Worm (Caenorhabditis elegans): Measurements from ENCODE around the gene abi-1.

The abi-1 gene

ce11 chrIII:5692690-5693089 lies at the start of gene abi-1, which contains the start of gene arle-14:
abi-1 (minus strand) TSS chrIII:5692740.
arle-14 (plus strand) TSS chrIII:5692906.
- peak; percentile 12 for TF ChIP-seq nhr-6 (tag; optimal IDR thresholded peaks at IDR 0.05)
- TF ChIP-seq pha-4 (GFP tag; IDR thresholded peaks at IDR 0.05): no peak
- no peak for TF ChIP-seq pha-4 (tag; optimal IDR thresholded peaks at IDR 0.05)
- no peak for TF ChIP-seq D1046.2 (GFP tag; IDR thresholded peaks at IDR 0.05)
- 0 out of 2 replicates have a peak, but pooled peaks have one; percentile 25 for TF ChIP-seq lin-38 (GFP tag; IDR thresholded peaks at IDR 0.05)
- peak; percentile 9 for TF ChIP-seq dpl-1 (GFP tag; optimal IDR thresholded peaks at IDR 0.05)
- TF ChIP-seq daf-16 (GFP tag; optimal IDR thresholded peaks at IDR 0.05): no peak
- TF ChIP-seq daf-16 (tag; optimal IDR thresholded peaks at IDR 0.05): peak; percentile 12
- TF ChIP-seq ama-1 (optimal IDR thresholded peaks at IDR 0.05): no peak
- TF ChIP-seq zip-11 (GFP tag; IDR thresholded peaks at IDR 0.05): no peak
- TF ChIP-seq mes-2 (tag; optimal IDR thresholded peaks at IDR 0.05; ENCODE audit: poor library complexity, severe bottlenecking): peak; percentile 71
- TF ChIP-seq nhr-77 (tag; optimal IDR thresholded peaks at IDR 0.05): no peak
- TF ChIP-seq rbr-2 (tag; optimal IDR thresholded peaks at IDR 0.05): peak; percentile 13
- no peak for TF ChIP-seq ceh-32 (tag; optimal IDR thresholded peaks at IDR 0.05; ENCODE audit: poor library complexity)
- no peak for TF ChIP-seq F37D6.2 (tag; optimal IDR thresholded peaks at IDR 0.05)
- TF ChIP-seq hlh-30 (tag; optimal IDR thresholded peaks at IDR 0.05; ENCODE audit: insufficient read depth): peak; percentile 17

- TF ChIP-seq madf-5 (GFP tag; IDR thresholded peaks at IDR 0.05): no peak
- TF ChIP-seq fos-1 (tag; optimal IDR thresholded peaks at IDR 0.05): no peak
- no peak for TF ChIP-seq Y75B8A.6 (GFP tag; IDR thresholded peaks at IDR 0.05)
- no peak for TF ChIP-seq spr-3 (GFP tag; optimal IDR thresholded peaks at IDR 0.05)
- TF ChIP-seq spr-1 (tag; optimal IDR thresholded peaks at IDR 0.05): no peak
Measured at ce11 chrIII:5740666-5741065, 48.1 kb upstream of the abi-1 start, which contains the start of gene B0244.16. B0244.16 (plus strand) TSS chrIII:5740966.

ce11 chrIII:5737708-5738107 lies 45.2 kb upstream of the abi-1 start, which contains the start of gene B0244.6:
B0244.6 (plus strand) TSS chrIII:5738008.
- TF ChIP-seq hmg-1.1 (GFP tag; IDR thresholded peaks at IDR 0.05) (no peak), R02D3.7 (tag; optimal IDR thresholded peaks at IDR 0.05) (no peak), nhr-102 (tag; optimal IDR thresholded peaks at IDR 0.05) (no peak), lin-29 (GFP tag; IDR thresholded peaks at IDR 0.05) (no peak), attf-4 (tag; optimal IDR thresholded peaks at IDR 0.05) (no peak), D1046.2 (GFP tag; IDR thresholded peaks at IDR 0.05) (no peak), dve-1 (tag; optimal IDR thresholded peaks at IDR 0.05; ENCODE audit: insufficient read depth) (peak; percentile 10), mdt-29 (GFP tag; IDR thresholded peaks at IDR 0.05) (no peak)

ce11 chrIII:5734905-5735304 lies 42.4 kb upstream of the abi-1 start, which contains the start of gene B0244.10:
B0244.10 (plus strand) TSS chrIII:5735158.
- no peak for TF ChIP-seq nhr-76 (tag; optimal IDR thresholded peaks at IDR 0.05)
- TF ChIP-seq mxl-3 (GFP tag; optimal IDR thresholded peaks at IDR 0.05): no peak
- peak; percentile 38 for TF ChIP-seq hlh-11 (tag; optimal IDR thresholded peaks at IDR 0.05)
- TF ChIP-seq arid-1 (GFP tag; conservative IDR thresholded peaks at IDR 0.05): no peak
- peak; percentile 63 for TF ChIP-seq dve-1 (tag; optimal IDR thresholded peaks at IDR 0.05; ENCODE audit: insufficient read depth)
- TF ChIP-seq daf-16 (GFP tag; optimal IDR thresholded peaks at IDR 0.05): no peak
- peak; percentile 27 for TF ChIP-seq daf-16 (tag; optimal IDR thresholded peaks at IDR 0.05)
- TF ChIP-seq F37D6.2 (tag; optimal IDR thresholded peaks at IDR 0.05): no peak
- TF ChIP-seq spr-3 (GFP tag; optimal IDR thresholded peaks at IDR 0.05): no peak
- no peak for TF ChIP-seq egl-27 (tag; optimal IDR thresholded peaks at IDR 0.05)
- TF ChIP-seq lin-29 (GFP tag; IDR thresholded peaks at IDR 0.05): no peak
- no peak for TF ChIP-seq ceh-32 (tag; optimal IDR thresholded peaks at IDR 0.05; ENCODE audit: poor library complexity)
- TF ChIP-seq rbr-2 (tag; optimal IDR thresholded peaks at IDR 0.05): no peak
- TF ChIP-seq hlh-30 (tag; optimal IDR thresholded peaks at IDR 0.05; ENCODE audit: insufficient read depth): no peak
- no peak for TF ChIP-seq mep-1 (tag; optimal IDR thresholded peaks at IDR 0.05)
- TF ChIP-seq nhr-28 (tag; optimal IDR thresholded peaks at IDR 0.05): peak; percentile 71
- TF ChIP-seq ZK337.2 (GFP tag; IDR thresholded peaks at IDR 0.05): no peak
- TF ChIP-seq T20F7.1 (GFP tag; optimal IDR thresholded peaks at IDR 0.05): no peak
- TF ChIP-seq ZK546.5 (tag; optimal IDR thresholded peaks at IDR 0.05): no peak
- no peak for TF ChIP-seq daf-12 (tag; optimal IDR thresholded peaks at IDR 0.05)
- no peak for TF ChIP-seq F10B5.3 (tag; optimal IDR thresholded peaks at IDR 0.05)
- no peak for TF ChIP-seq madf-5 (GFP tag; IDR thresholded peaks at IDR 0.05)
- TF ChIP-seq vab-7 (GFP tag; IDR thresholded peaks at IDR 0.05): no peak
- TF ChIP-seq spr-1 (tag; optimal IDR thresholded peaks at IDR 0.05): no peak
- no peak for TF ChIP-seq F26F4.8 (GFP tag; conservative IDR thresholded peaks at IDR 0.05)
- TF ChIP-seq unc-130 (GFP tag; optimal IDR thresholded peaks at IDR 0.05): no peak
- TF ChIP-seq mes-2 (tag; optimal IDR thresholded peaks at IDR 0.05; ENCODE audit: poor library complexity, severe bottlenecking): no peak
- no peak for TF ChIP-seq zfp-2 (tag; optimal IDR thresholded peaks at IDR 0.05)
- peak; percentile 84 for TF ChIP-seq pqm-1 (tag; optimal IDR thresholded peaks at IDR 0.05)
